Worm (Caenorhabditis elegans) whole organism, L3 larva: ENCODE results near the gene F49F1.5.

Experiments
- R02D3.7 ChIP-seq: fragments of 150-350 bp; optimal IDR thresholded peaks from 2 replicates; lab custom pipeline; 2014; ENCODE audit warnings: missing biosample characterization, missing genetic modification characterization
- ZK546.5 ChIP-seq: sonication (generic microtip); optimal IDR thresholded peaks from 2 replicates; lab custom pipeline; 2017; ENCODE audit warnings: missing biosample characterization, missing genetic modification characterization
- aly-2 ChIP-seq: fragments of 150-350 bp; optimal IDR thresholded peaks from 2 replicates; lab custom pipeline; 2014; ENCODE audit warnings: missing biosample characterization, missing genetic modification characterization
- ama-1 ChIP-seq: fragments of 150-350 bp; optimal IDR thresholded peaks from 2 replicates; lab custom pipeline; 2018
- ceh-16 ChIP-seq: sonication (generic microtip); optimal IDR thresholded peaks from 2 replicates; lab custom pipeline; 2017; ENCODE audit warnings: missing biosample characterization, missing genetic modification characterization
- ceh-28 ChIP-seq: fragments of 150-350 bp; optimal IDR thresholded peaks from 2 replicates; lab custom pipeline; 2014; ENCODE audit warnings: missing biosample characterization, missing genetic modification reagents, missing genetic modification characterization
- ceh-82 ChIP-seq: fragments of 150-350 bp; optimal IDR thresholded peaks from 2 replicates; lab custom pipeline; 2014; ENCODE audit warnings: missing biosample characterization, missing genetic modification characterization
- daf-12 ChIP-seq: fragments of 150-350 bp; optimal IDR thresholded peaks from 2 replicates; lab custom pipeline; 2014; ENCODE audit warnings: missing biosample characterization, missing genetic modification reagents, missing genetic modification characterization
- egl-27 ChIP-seq: sonication (generic microtip); optimal IDR thresholded peaks from 4 replicates; lab custom pipeline; 2017; ENCODE audit warnings: missing biosample characterization, missing genetic modification reagents, missing genetic modification characterization
- egl-5 ChIP-seq: fragments of 150-350 bp; optimal IDR thresholded peaks from 2 replicates; lab custom pipeline; 2017; ENCODE audit warnings: missing biosample characterization, missing genetic modification reagents, missing genetic modification characterization, inconsistent platforms
- elt-2 ChIP-seq: sonication (generic microtip); optimal IDR thresholded peaks from 2 replicates; lab custom pipeline; 2016; ENCODE audit warnings: missing genetic modification reagents, mild to moderate bottlenecking, missing genetic modification characterization, missing compliant biosample characterization
- elt-3 ChIP-seq, 3 experiments: fragments of 150-350 bp in 1 of 3; sonication (generic microtip) in 2 of 3; optimal IDR thresholded peaks; 2 replicates in 2 of 3; 4 replicates in 1 of 3; lab custom pipeline; 2014 to 2017; ENCODE audit warnings: missing biosample characterization in 3 of 3, missing genetic modification characterization in 3 of 3
- fkh-2 ChIP-seq: fragments of 150-350 bp; optimal IDR thresholded peaks from 2 replicates; lab custom pipeline; 2014; ENCODE audit warnings: missing biosample characterization, missing genetic modification reagents, missing genetic modification characterization
- fos-1 ChIP-seq: fragments of 150-350 bp; optimal IDR thresholded peaks from 2 replicates; lab custom pipeline; 2014; ENCODE audit warnings: missing biosample characterization, missing genetic modification characterization
- hmg-11 ChIP-seq: sonication (generic microtip); optimal IDR thresholded peaks from 2 replicates; lab custom pipeline; 2016; ENCODE audit warnings: missing genetic modification characterization, missing compliant biosample characterization
- lin-15B ChIP-seq: fragments of 150-350 bp; optimal IDR thresholded peaks from 2 replicates; lab custom pipeline; 2014; ENCODE audit warnings: missing biosample characterization, missing genetic modification characterization
- lin-39 ChIP-seq: fragments of 150-350 bp; optimal IDR thresholded peaks from 2 replicates; lab custom pipeline; 2018; ENCODE audit warnings: missing biosample characterization, missing genetic modification reagents, missing genetic modification characterization
- mdl-1 ChIP-seq: fragments of 150-350 bp; optimal IDR thresholded peaks from 2 replicates; lab custom pipeline; 2014; ENCODE audit warnings: missing biosample characterization, missing genetic modification characterization
- mml-1 ChIP-seq: fragments of 150-350 bp; sonication (generic microtip); optimal IDR thresholded peaks from 3 replicates; lab custom pipeline; 2014; ENCODE audit warnings: missing biosample characterization, missing genetic modification characterization
- nfya-1 ChIP-seq: sonication (generic microtip); optimal IDR thresholded peaks from 2 replicates; lab custom pipeline; 2017; ENCODE audit warnings: missing genetic modification characterization, mild to moderate bottlenecking, missing compliant biosample characterization, antibody characterized with exemption, moderate library complexity; ENCODE audit not compliant: insufficient read depth
- nhr-12 ChIP-seq: fragments of 150-350 bp; optimal IDR thresholded peaks from 2 replicates; lab custom pipeline; 2014; ENCODE audit warnings: missing biosample characterization, missing genetic modification characterization
- nhr-23 ChIP-seq: fragments of 150-350 bp; optimal IDR thresholded peaks from 2 replicates; lab custom pipeline; 2014; ENCODE audit warnings: missing biosample characterization, missing genetic modification reagents, missing genetic modification characterization
- nhr-237 ChIP-seq: fragments of 150-350 bp; optimal IDR thresholded peaks from 2 replicates; lab custom pipeline; 2014; ENCODE audit warnings: missing biosample characterization, missing genetic modification characterization
- nhr-25 ChIP-seq: sonication (generic microtip); optimal IDR thresholded peaks from 2 replicates; lab custom pipeline; 2017; ENCODE audit warnings: missing biosample characterization, missing genetic modification characterization
- nhr-28 ChIP-seq: fragments of 150-350 bp; optimal IDR thresholded peaks from 2 replicates; lab custom pipeline; 2014; ENCODE audit warnings: missing biosample characterization, missing genetic modification characterization
- nhr-43 ChIP-seq: sonication (generic microtip); optimal IDR thresholded peaks from 2 replicates; lab custom pipeline; 2016; ENCODE audit warnings: mild to moderate bottlenecking, missing genetic modification characterization, missing compliant biosample characterization; ENCODE audit not compliant: poor library complexity, severe bottlenecking
- nhr-67 ChIP-seq: fragments of 150-350 bp; optimal IDR thresholded peaks from 2 replicates; lab custom pipeline; 2014; ENCODE audit warnings: missing biosample characterization, missing genetic modification characterization
- nhr-76 ChIP-seq: fragments of 150-350 bp; sonication (generic microtip); optimal IDR thresholded peaks from 5 replicates; lab custom pipeline; 2014; ENCODE audit warnings: missing biosample characterization, missing genetic modification characterization
- nhr-77 ChIP-seq: fragments of 150-350 bp; optimal IDR thresholded peaks from 2 replicates; lab custom pipeline; 2014; ENCODE audit warnings: missing biosample characterization, missing genetic modification characterization
- pqm-1 ChIP-seq: fragments of 150-350 bp; optimal IDR thresholded peaks from 2 replicates; lab custom pipeline; 2017; ENCODE audit warnings: missing biosample characterization, missing genetic modification characterization, inconsistent platforms
- skn-1 ChIP-seq: fragments of 150-350 bp; optimal IDR thresholded peaks from 2 replicates; lab custom pipeline; 2014; ENCODE audit warnings: missing biosample characterization, missing genetic modification characterization
- snpc-4 ChIP-seq: fragments of 150-350 bp; optimal IDR thresholded peaks from 2 replicates; lab custom pipeline; 2014; ENCODE audit warnings: missing biosample characterization, missing genetic modification characterization
- tbx-2 ChIP-seq: sonication (generic microtip); optimal IDR thresholded peaks from 2 replicates; lab custom pipeline; 2016; ENCODE audit warnings: mild to moderate bottlenecking, missing genetic modification characterization, missing compliant biosample characterization
- unc-39 ChIP-seq: sonication (generic microtip); optimal IDR thresholded peaks from 4 replicates; lab custom pipeline; 2017; ENCODE audit warnings: missing biosample characterization, missing genetic modification characterization
- unc-62 ChIP-seq: fragments of 150-350 bp; sonication (generic microtip); optimal IDR thresholded peaks from 4 replicates; lab custom pipeline; 2014; ENCODE audit warnings: missing biosample characterization, missing genetic modification reagents, missing genetic modification characterization
- zag-1 ChIP-seq: fragments of 150-350 bp; optimal IDR thresholded peaks from 2 replicates; lab custom pipeline; 2014; ENCODE audit warnings: missing biosample characterization, missing genetic modification characterization
- ztf-11 ChIP-seq: fragments of 150-350 bp; optimal IDR thresholded peaks from 2 replicates; lab custom pipeline; 2014; ENCODE audit warnings: missing biosample characterization, missing genetic modification characterization
- ztf-4 ChIP-seq: fragments of 150-350 bp; optimal IDR thresholded peaks from 2 replicates; lab custom pipeline; 2014; ENCODE audit warnings: missing biosample characterization, missing genetic modification characterization

Gene F49F1.5

DNA sequence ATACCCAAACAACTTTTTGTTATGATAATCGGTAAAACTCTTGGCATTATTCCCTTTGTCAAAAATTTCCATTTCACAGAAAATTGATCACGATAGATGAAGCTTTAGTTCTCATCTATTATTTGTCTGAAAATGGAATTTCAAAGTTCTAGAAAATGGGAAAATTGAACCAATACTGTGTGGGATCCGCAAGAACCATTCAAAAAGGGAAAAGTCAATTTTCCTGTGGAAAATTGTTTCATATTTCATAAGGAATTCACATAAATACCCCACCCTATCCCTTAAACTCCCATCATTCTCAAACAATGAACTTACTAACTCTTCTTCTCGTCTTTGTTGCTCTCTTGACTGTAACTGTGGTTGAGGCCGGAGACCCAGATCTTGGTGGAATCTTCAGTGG, 39.4 kb downstream of the F49F1.5 start, which contains the start of the genes C35B1.9 and C35B1.3:
Gene C35B1.9 (minus strand): TSS at position 101 of the 400 bp plus-strand sequence.
Gene C35B1.3 (plus strand): TSS at position 306 of the 400 bp plus-strand sequence.
- no peak for TF ChIP-seq mdl-1 (tag; lab: Kevin White, UChicago)
- TF ChIP-seq ztf-11 (tag; lab: Kevin White, UChicago), result no peak
- no peak for TF ChIP-seq nhr-77 (tag; lab: Kevin White, UChicago)
- no peak for TF ChIP-seq hmg-11 (tag; lab: Kevin White, UChicago)
- no peak for TF ChIP-seq mml-1
- TF ChIP-seq ztf-4 (tag; lab: Kevin White, UChicago), result no peak
- no peak for TF ChIP-seq R02D3.7 (tag; lab: Kevin White, UChicago)
- TF ChIP-seq zag-1, result no peak
- no peak for TF ChIP-seq nfya-1
- TF ChIP-seq skn-1 (tag; lab: Kevin White, UChicago), result no peak
- TF ChIP-seq elt-3 (tag; optimal IDR thresholded peaks at IDR 0.05; lab: Kevin White, UChicago), result no peak
- no peak for TF ChIP-seq ama-1 (lab: Kevin White, UChicago)
- TF ChIP-seq tbx-2 (tag; lab: Kevin White, UChicago), result no peak
- TF ChIP-seq nhr-23, result no peak
- no peak for TF ChIP-seq fkh-2
- no peak for TF ChIP-seq nhr-28 (tag; lab: Kevin White, UChicago)
- TF ChIP-seq unc-62 (GFP tag; lab: Kevin White, UChicago), result no peak
- TF ChIP-seq nhr-25 (tag; lab: Kevin White, UChicago), result no peak
- no peak for TF ChIP-seq unc-39 (tag; lab: Kevin White, UChicago)
- no peak for TF ChIP-seq ceh-82 (tag; lab: Kevin White, UChicago)

DNA sequence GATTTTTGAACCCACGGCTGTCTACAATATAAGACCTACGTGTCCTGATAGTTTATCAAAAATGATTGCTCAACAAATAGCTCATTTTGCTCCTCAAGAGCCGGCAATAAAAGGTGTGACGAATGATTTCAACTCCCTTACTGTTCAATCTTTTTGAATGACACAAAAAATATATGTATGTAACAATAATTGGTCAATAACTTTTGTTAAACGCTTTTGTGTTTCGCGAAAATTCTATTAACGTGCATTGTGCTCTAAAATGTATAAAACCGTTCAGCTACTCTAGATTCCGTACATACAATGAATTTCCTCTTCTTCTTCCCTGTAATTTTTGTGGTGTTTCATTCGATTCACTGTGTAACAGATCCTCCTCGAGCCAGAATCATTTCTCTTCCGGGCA, 40.7 kb downstream of the F49F1.5 start, which contains the start of gene C35B1.4:
Gene C35B1.4 (plus strand): TSS at position 301 of the 400 bp plus-strand sequence.
- TF ChIP-seq nhr-237 (tag; lab: Kevin White, UChicago) (no peak), nhr-12 (tag; lab: Kevin White, UChicago) (no peak), ceh-82 (tag; lab: Kevin White, UChicago) (no peak), fos-1 (tag; lab: Kevin White, UChicago) (no peak), ztf-4 (tag; lab: Kevin White, UChicago) (no peak), unc-39 (tag; lab: Kevin White, UChicago) (no peak), lin-39 (no peak)

DNA sequence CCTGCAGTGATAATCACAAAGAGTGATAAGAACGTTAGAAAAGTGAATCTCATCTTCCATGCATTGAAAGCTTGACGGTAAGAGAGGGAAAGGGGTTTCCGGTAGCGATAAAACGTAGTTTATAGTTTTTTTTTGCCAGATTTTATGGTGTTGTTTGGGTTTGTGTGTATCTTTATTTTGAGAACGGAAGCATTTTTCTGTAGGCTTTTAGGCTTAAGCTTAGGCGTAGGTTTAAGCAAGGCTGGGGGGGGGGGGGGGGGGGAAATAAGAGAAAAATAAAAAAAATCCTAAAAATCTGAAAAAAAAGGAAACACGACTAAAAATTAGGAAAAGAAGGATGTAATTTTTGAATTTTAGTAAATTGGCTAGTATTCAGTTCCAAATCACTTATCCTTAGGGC, 41.3 kb downstream of the F49F1.5 start, which contains the start of gene C35B1.8:
Gene C35B1.8 (minus strand): TSS at position 101 of the 400 bp plus-strand sequence.
- no peak for TF ChIP-seq nhr-25 (tag; lab: Kevin White, UChicago)
- no peak for TF ChIP-seq nhr-67 (tag; lab: Kevin White, UChicago)
- no peak for TF ChIP-seq nhr-12 (tag; lab: Kevin White, UChicago)
- TF ChIP-seq ceh-16 (tag; lab: Kevin White, UChicago), result no peak
- no peak for TF ChIP-seq skn-1 (tag; lab: Kevin White, UChicago)
- no peak for TF ChIP-seq lin-39
- TF ChIP-seq egl-27 (tag; lab: Kevin White, UChicago), result no peak
- TF ChIP-seq nhr-77 (tag; lab: Kevin White, UChicago), result no peak
- no peak for TF ChIP-seq ZK546.5 (tag; lab: Kevin White, UChicago)
- TF ChIP-seq ceh-28 (tag; lab: Kevin White, UChicago), result no peak
- TF ChIP-seq elt-2 (tag; lab: Kevin White, UChicago), result no peak
- TF ChIP-seq ztf-11 (tag; lab: Kevin White, UChicago), result no peak
- TF ChIP-seq ztf-4 (tag; lab: Kevin White, UChicago), result no peak
- no peak for TF ChIP-seq ama-1 (lab: Kevin White, UChicago)
- no peak for TF ChIP-seq nhr-237 (tag; lab: Kevin White, UChicago)
- TF ChIP-seq nhr-28 (tag; lab: Kevin White, UChicago), result no peak
- TF ChIP-seq snpc-4 (tag; lab: Kevin White, UChicago), result no peak
- TF ChIP-seq nhr-76 (tag; lab: Kevin White, UChicago), result no peak
- no peak for TF ChIP-seq pqm-1

ce11 chrIV:4076690-4077295, 43.4 kb downstream of the F49F1.5 start:
- no peak for TF ChIP-seq lin-39
- TF ChIP-seq nhr-25 (tag; lab: Kevin White, UChicago), result no peak
- no peak for TF ChIP-seq nhr-67 (tag; lab: Kevin White, UChicago)
- TF ChIP-seq R02D3.7 (tag; lab: Kevin White, UChicago), result no peak

DNA sequence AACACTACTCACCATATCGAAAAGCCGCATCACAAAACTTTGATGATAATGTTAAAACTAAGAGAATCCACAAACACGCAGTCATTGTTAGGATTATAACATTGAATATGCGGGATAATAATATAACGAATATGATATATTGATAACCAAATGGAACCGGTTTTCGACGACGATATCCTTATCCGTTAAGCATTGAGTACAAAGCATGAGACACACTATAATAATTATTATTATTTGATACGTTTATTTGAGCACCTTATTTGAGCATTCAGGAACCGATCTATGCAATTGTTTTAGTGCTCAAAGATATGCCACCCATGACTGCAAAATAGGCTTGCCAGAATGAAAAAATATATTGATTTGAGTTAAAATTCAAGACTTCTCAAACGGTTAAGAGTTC, 45.6 kb downstream of the F49F1.5 start, which contains the start of gene W03D2.9:
Gene W03D2.9 (minus strand): TSS at position 101 of the 400 bp plus-strand sequence.
- TF ChIP-seq daf-12, result no peak
- no peak for TF ChIP-seq nhr-23
- TF ChIP-seq unc-62 (GFP tag; lab: Kevin White, UChicago), result no peak
- TF ChIP-seq aly-2, result no peak
- TF ChIP-seq lin-15B (tag; lab: Kevin White, UChicago), result no peak
- TF ChIP-seq egl-5 (tag; lab: Kevin White, UChicago), result no peak
- no peak for TF ChIP-seq ztf-4 (tag; lab: Kevin White, UChicago)
- no peak for TF ChIP-seq mdl-1 (tag; lab: Kevin White, UChicago)
- TF ChIP-seq nhr-43 (tag; lab: Kevin White, UChicago), result no peak
- no peak for TF ChIP-seq nhr-25 (tag; lab: Kevin White, UChicago)
- TF ChIP-seq elt-3 (tag; optimal IDR thresholded peaks at IDR 0.05; lab: Kevin White, UChicago), result no peak
- TF ChIP-seq, all 47 proteins: peak for 0
